Fruit fly (Drosophila melanogaster) whole organism, embryonic: ENCODE data around the gene CG32639.

Experiments used
- Atf-2 ChIP-seq: fragments of 200-800 bp; sonication (Bioruptor generic); optimal IDR thresholded peaks from 2 replicates; lab custom pipeline; 2016; ENCODE audit warnings: missing biosample characterization, missing genetic modification characterization
- CG10147 ChIP-seq: fragments of 200-800 bp; sonication (Bioruptor generic); optimal IDR thresholded peaks from 2 replicates; lab custom pipeline; 2019; ENCODE audit warnings: missing biosample characterization, mild to moderate bottlenecking, missing genetic modification characterization, moderate library complexity
- CG10321 ChIP-seq: fragments of 200-800 bp; sonication (Bioruptor generic); IDR thresholded peaks from 2 replicates; pipeline ENCODE4 v1.3.6; 2022; ENCODE audit warnings: missing biosample characterization, missing genetic modification characterization
- CG10959 ChIP-seq: fragments of 200-800 bp; sonication (Bioruptor generic); IDR thresholded peaks from 2 replicates; pipeline ENCODE4 v1.3.6; 2022; ENCODE audit warnings: missing biosample characterization, missing genetic modification characterization
- CG11093 ChIP-seq: fragments of 200-800 bp; sonication (Bioruptor generic); IDR thresholded peaks from 3 replicates; pipeline ENCODE4 v1.3.6; 2022; ENCODE audit warnings: missing biosample characterization, missing genetic modification characterization
- CG11696 ChIP-seq: fragments of 200-800 bp; sonication (Bioruptor generic); IDR thresholded peaks from 2 replicates; pipeline ENCODE4 v1.3.6; 2022; ENCODE audit warnings: missing biosample characterization, missing genetic modification characterization
- CG12219 ChIP-seq: fragments of 200-800 bp; sonication (Bioruptor generic); optimal IDR thresholded peaks from 3 replicates; lab custom pipeline; 2018; ENCODE audit warnings: missing biosample characterization, mild to moderate bottlenecking, missing genetic modification characterization
- CG12391 ChIP-seq: fragments of 200-800 bp; sonication (Bioruptor generic); optimal IDR thresholded peaks from 3 replicates; lab custom pipeline; 2018; ENCODE audit warnings: missing biosample characterization, mild to moderate bottlenecking, missing genetic modification characterization, moderate library complexity
- CG12659 ChIP-seq: fragments of 200-800 bp; sonication (Bioruptor generic); optimal IDR thresholded peaks from 3 replicates; lab custom pipeline; 2017; ENCODE audit warnings: mild to moderate bottlenecking, missing biosample characterization, missing genetic modification reagents, missing genetic modification characterization
- CG14667 ChIP-seq: fragments of 200-800 bp; sonication (Bioruptor generic); IDR thresholded peaks from 2 replicates; pipeline ENCODE4 v1.3.6; 2022; ENCODE audit warnings: missing biosample characterization, missing genetic modification characterization
- CG18011 ChIP-seq: fragments of 200-800 bp; sonication (Bioruptor generic); optimal IDR thresholded peaks from 2 replicates; lab custom pipeline; 2017; ENCODE audit warnings: missing biosample characterization, missing genetic modification characterization, mild to moderate bottlenecking, moderate library complexity, missing genotype
- CG33213 ChIP-seq: fragments of 200-800 bp; sonication (Bioruptor generic); optimal IDR thresholded peaks from 3 replicates; lab custom pipeline; 2016; ENCODE audit warnings: missing biosample characterization, missing genetic modification characterization
- CG34224 ChIP-seq: fragments of 200-800 bp; sonication (Bioruptor generic); IDR thresholded peaks from 3 replicates; pipeline ENCODE4 v1.3.6; 2022; ENCODE audit warnings: missing biosample characterization, missing genetic modification characterization; ENCODE audit not compliant: partially characterized antibody
- CG6272 ChIP-seq: fragments of 200-800 bp; sonication (Bioruptor generic); IDR thresholded peaks from 2 replicates; pipeline ENCODE4 v1.3.6; 2022; ENCODE audit warnings: missing biosample characterization, missing genetic modification characterization
- CG8388 ChIP-seq: fragments of 200-800 bp; sonication (Bioruptor generic); optimal IDR thresholded peaks from 2 replicates; lab custom pipeline; 2019; ENCODE audit warnings: missing biosample characterization, mild to moderate bottlenecking, missing genetic modification characterization, moderate library complexity
- CHES-1-like ChIP-seq: fragments of 200-800 bp; sonication (Bioruptor generic); optimal IDR thresholded peaks from 2 replicates; lab custom pipeline; 2016; ENCODE audit warnings: missing biosample characterization, missing genetic modification characterization
- Chrac-16 ChIP-seq: fragments of 200-800 bp; sonication (Bioruptor generic); optimal IDR thresholded peaks from 3 replicates; lab custom pipeline; 2016; ENCODE audit warnings: missing biosample characterization, missing genetic modification characterization
- Dref ChIP-seq: fragments of 200-800 bp; sonication (Bioruptor generic); IDR thresholded peaks from 2 replicates; pipeline ENCODE4 v1.3.6; 2022; ENCODE audit warnings: missing biosample characterization, missing genetic modification characterization
- E2f1 ChIP-seq: fragments of 200-800 bp; sonication (Bioruptor generic); IDR thresholded peaks from 2 replicates; pipeline ENCODE4 v1.3.6; 2022; ENCODE audit warnings: missing biosample characterization, missing genetic modification characterization
- E2f2 ChIP-seq: fragments of 200-800 bp; sonication (Bioruptor generic); IDR thresholded peaks from 2 replicates; pipeline ENCODE4 v1.3.6; 2022; ENCODE audit warnings: missing biosample characterization, missing genetic modification characterization
- Elba2 ChIP-seq: fragments of 200-800 bp; sonication (Bioruptor generic); optimal IDR thresholded peaks from 3 replicates; lab custom pipeline; 2016; ENCODE audit warnings: missing biosample characterization, missing genetic modification characterization
- Ets97D ChIP-seq: fragments of 200-800 bp; sonication (Bioruptor generic); optimal IDR thresholded peaks from 3 replicates; lab custom pipeline; 2016; ENCODE audit warnings: missing biosample characterization, missing genetic modification characterization
- Gsc ChIP-seq: fragments of 200-800 bp; sonication (Bioruptor generic); IDR thresholded peaks from 2 replicates; pipeline ENCODE4 v1.3.6; 2022; ENCODE audit warnings: missing biosample characterization, missing genetic modification characterization
- HLH3B ChIP-seq: fragments of 200-800 bp; sonication (Bioruptor generic); IDR thresholded peaks from 2 replicates; pipeline ENCODE4 v1.3.6; 2022; ENCODE audit warnings: missing biosample characterization, missing genetic modification characterization
- Hand ChIP-seq: fragments of 200-800 bp; sonication (Bioruptor generic); optimal IDR thresholded peaks from 2 replicates; lab custom pipeline; 2017; ENCODE audit warnings: mild to moderate bottlenecking, missing biosample characterization, missing genetic modification reagents, missing genetic modification characterization
- Lim3 ChIP-seq: fragments of 200-800 bp; sonication (Bioruptor generic); IDR thresholded peaks from 2 replicates; pipeline ENCODE4 v1.3.6; 2022; ENCODE audit warnings: missing biosample characterization, missing genetic modification characterization
- Med ChIP-seq: fragments of 200-800 bp; sonication (Bioruptor generic); peaks from one replicate; lab custom pipeline; 2016; ENCODE audit warnings: missing biosample characterization, missing genetic modification characterization, mild to moderate bottlenecking, inconsistent platforms, moderate library complexity
- Meics ChIP-seq: fragments of 200-800 bp; sonication (Bioruptor generic); optimal IDR thresholded peaks from 2 replicates; lab custom pipeline; 2017; ENCODE audit warnings: missing biosample characterization, mild to moderate bottlenecking, missing genetic modification characterization
- NK7.1 ChIP-seq: fragments of 200-800 bp; sonication (Bioruptor generic); optimal IDR thresholded peaks from 3 replicates; lab custom pipeline; 2016; ENCODE audit warnings: missing biosample characterization, missing genetic modification characterization
- Neu2 ChIP-seq: fragments of 200-800 bp; sonication (Bioruptor generic); optimal IDR thresholded peaks from 3 replicates; lab custom pipeline; 2016; ENCODE audit warnings: missing biosample characterization, missing genetic modification characterization, borderline replicate concordance
- Oaz ChIP-seq: fragments of 200-800 bp; sonication (Bioruptor generic); IDR thresholded peaks from 2 replicates; pipeline ENCODE4 v1.3.6; 2022; ENCODE audit warnings: missing biosample characterization, missing genetic modification characterization
- Rx ChIP-seq: fragments of 200-800 bp; sonication (Bioruptor generic); IDR thresholded peaks from 2 replicates; pipeline ENCODE4 v1.3.6; 2022; ENCODE audit warnings: missing biosample characterization, missing genetic modification characterization
- Six4 ChIP-seq: fragments of 200-800 bp; sonication (Bioruptor generic); optimal IDR thresholded peaks from 2 replicates; lab custom pipeline; 2016; ENCODE audit warnings: missing biosample characterization, missing genetic modification characterization
- bsh ChIP-seq, 2 experiments: fragments of 200-800 bp; sonication (Bioruptor generic); optimal IDR thresholded peaks; 2 replicates each; lab custom pipeline; 2017 to 2018; ENCODE audit warnings: mild to moderate bottlenecking in 2 of 2, missing biosample characterization in 2 of 2, missing genetic modification characterization in 2 of 2, moderate library complexity in 1 of 2
- chif ChIP-seq, 2 experiments: fragments of 200-800 bp; sonication (Bioruptor generic); optimal IDR thresholded peaks; 3 replicates each; lab custom pipeline; 2016; ENCODE audit warnings: missing biosample characterization in 2 of 2, missing genetic modification characterization in 2 of 2
- chinmo ChIP-seq: fragments of 200-800 bp; sonication (Bioruptor generic); IDR thresholded peaks from 4 replicates; pipeline ENCODE4 v1.3.6; 2022; ENCODE audit warnings: missing biosample characterization, missing genetic modification characterization; ENCODE audit not compliant: partially characterized antibody
- crp ChIP-seq, 2 experiments: fragments of 200-800 bp; sonication (Bioruptor generic); optimal IDR thresholded peaks; 2 replicates in 1 of 2; 3 replicates in 1 of 2; lab custom pipeline; 2017; ENCODE audit warnings: missing biosample characterization in 2 of 2, missing genetic modification characterization in 2 of 2, mild to moderate bottlenecking in 1 of 2, moderate library complexity in 1 of 2
- ftz-f1 ChIP-seq: fragments of 200-800 bp; sonication (Bioruptor generic); optimal IDR thresholded peaks from 2 replicates; lab custom pipeline; 2016; ENCODE audit warnings: missing biosample characterization, missing genetic modification characterization
- her ChIP-seq: fragments of 200-800 bp; sonication (Bioruptor generic); optimal IDR thresholded peaks from 2 replicates; lab custom pipeline; 2016; ENCODE audit warnings: missing biosample characterization, missing genetic modification characterization
- jigr1 ChIP-seq: fragments of 200-800 bp; sonication (Bioruptor generic); IDR thresholded peaks from 3 replicates; pipeline ENCODE4 v1.3.6; 2022; ENCODE audit warnings: missing biosample characterization, missing genetic modification characterization
- jing ChIP-seq: fragments of 200-800 bp; sonication (Bioruptor generic); optimal IDR thresholded peaks from 2 replicates; lab custom pipeline; 2018; ENCODE audit warnings: missing biosample characterization, mild to moderate bottlenecking, missing genetic modification characterization
- maf-S ChIP-seq: fragments of 200-800 bp; sonication (Bioruptor generic); optimal IDR thresholded peaks from 2 replicates; lab custom pipeline; 2016; ENCODE audit warnings: missing biosample characterization, missing genetic modification characterization
- mam ChIP-seq: fragments of 200-800 bp; sonication (Bioruptor generic); optimal IDR thresholded peaks from 3 replicates; lab custom pipeline; 2016; ENCODE audit warnings: missing biosample characterization, missing genetic modification characterization
- nom ChIP-seq: fragments of 200-800 bp; sonication (Bioruptor generic); optimal IDR thresholded peaks from 2 replicates; lab custom pipeline; 2017; ENCODE audit warnings: missing biosample characterization, missing genetic modification characterization, mild to moderate bottlenecking, moderate library complexity, missing genetic modification reagents
- otp ChIP-seq: fragments of 200-800 bp; sonication (Bioruptor generic); IDR thresholded peaks from 3 replicates; pipeline ENCODE4, ENCODE4 v1.3.6; 2022; ENCODE audit warnings: missing biosample characterization, missing genetic modification characterization
- pum ChIP-seq: fragments of 200-800 bp; sonication (Bioruptor generic); optimal IDR thresholded peaks from 2 replicates; lab custom pipeline; 2016; ENCODE audit warnings: missing biosample characterization, missing genetic modification characterization
- sc ChIP-seq, 3 experiments: fragments of >200 bp in 2 of 3; fragments of 200-800 bp in 1 of 3; sonication (Bioruptor generic) in 1 of 3; optimal IDR thresholded peaks; 2 replicates in 2 of 3; 3 replicates in 1 of 3; lab custom pipeline; 2017; ENCODE audit warnings: mild to moderate bottlenecking in 1 of 3, missing biosample characterization in 1 of 3, missing genetic modification characterization in 1 of 3, missing genetic modification reagents in 1 of 3
- sqz ChIP-seq: fragments of 200-800 bp; sonication (Bioruptor generic); optimal IDR thresholded peaks from 3 replicates; lab custom pipeline; 2018; ENCODE audit warnings: missing biosample characterization, mild to moderate bottlenecking, missing genetic modification characterization
- tx ChIP-seq: fragments of 200-800 bp; sonication (Bioruptor generic); optimal IDR thresholded peaks from 2 replicates; lab custom pipeline; 2016; ENCODE audit warnings: missing biosample characterization, missing genetic modification characterization
- wdn ChIP-seq: fragments of 200-800 bp; sonication (Bioruptor generic); IDR thresholded peaks from 2 replicates; pipeline ENCODE4 v1.3.6; 2022; ENCODE audit warnings: missing biosample characterization, missing genetic modification characterization

CG32639 gene

dm6 chrX:13274429-13275095 is 38.2 kb upstream of the CG32639 start (continued):
- TF ChIP-seq Atf-2 (GFP tag; lab: Kevin White, UChicago) = no peak
- no peak for TF ChIP-seq sc (optimal IDR thresholded peaks at IDR 0.05; lab: Kevin White, UChicago)
- TF ChIP-seq sc (GFP tag; optimal IDR thresholded peaks at IDR 0.05; lab: Kevin White, UChicago) = no peak
- TF ChIP-seq Dref (GFP tag; lab: Robert Waterston, UW) = no peak
- TF ChIP-seq tx = no peak
- TF ChIP-seq jigr1 = 0 out of 3 replicates have a peak, but pooled peaks have one; percentile 48
- TF ChIP-seq CG6272 (GFP tag; lab: Robert Waterston, UW) = no peak
- peak; percentile 49 for TF ChIP-seq CG12659 (GFP tag; lab: Kevin White, UChicago)
- peak; percentile 70 for TF ChIP-seq E2f1 (GFP tag; lab: Robert Waterston, UW)
- TF ChIP-seq Rx (GFP tag; lab: Robert Waterston, UW) = no peak
- TF ChIP-seq E2f2 (GFP tag; lab: Robert Waterston, UW) = no peak
- no peak for TF ChIP-seq Gsc (GFP tag; lab: Robert Waterston, UW)
- TF ChIP-seq Neu2 = no peak
- no peak for TF ChIP-seq CG10959
- no peak for TF ChIP-seq wdn
- no peak for TF ChIP-seq Hand
- TF ChIP-seq maf-S (GFP tag; lab: Kevin White, UChicago) = no peak
- peak; percentile 40 for TF ChIP-seq CG10147 (GFP tag; lab: Kevin White, UChicago)
- TF ChIP-seq her (GFP tag; lab: Kevin White, UChicago) = no peak
- TF ChIP-seq Lim3 (GFP tag; lab: Robert Waterston, UW) = no peak
- TF ChIP-seq chinmo (GFP tag; lab: Robert Waterston, UW) = no peak
- TF ChIP-seq Meics = peak; percentile 58
- TF ChIP-seq mam = no peak
- TF ChIP-seq CG12219 = no peak
- 0 out of 2 replicates have a peak, but pooled peaks have one; percentile 16 for TF ChIP-seq CG14667 (GFP tag; lab: Robert Waterston, UW)
- no peak for TF ChIP-seq Elba2 (GFP tag; lab: Kevin White, UChicago)
- peak in 1 of 2 experiments; percentile 76 for TF ChIP-seq bsh (GFP tag; optimal IDR thresholded peaks at IDR 0.05; lab: Kevin White, UChicago)
- TF ChIP-seq CG12391 (tag; lab: Kevin White, UChicago) = peak; percentile 76
- peak; percentile 42 for TF ChIP-seq sqz (GFP tag; lab: Kevin White, UChicago)
- TF ChIP-seq CG8388 = peak; percentile 57
- no peak for TF ChIP-seq otp (GFP tag; lab: Robert Waterston, UW)
- peak; percentile 35 for TF ChIP-seq Six4 (GFP tag; lab: Kevin White, UChicago)
- no peak for TF ChIP-seq jing (GFP tag; lab: Kevin White, UChicago)
- TF ChIP-seq CG33213 = no peak
- TF ChIP-seq pum (GFP tag; lab: Kevin White, UChicago) = no peak
- TF ChIP-seq CG11696 (GFP tag; lab: Robert Waterston, UW) = no peak
- TF ChIP-seq ftz-f1 (GFP tag; lab: Kevin White, UChicago) = no peak
- peak; percentile 14; the same call in 1 of the 3 replicates for TF ChIP-seq CG11093 (GFP tag; lab: Robert Waterston, UW)
- TF ChIP-seq NK7.1 (GFP tag; lab: Kevin White, UChicago) = no peak
- no peak for TF ChIP-seq Ets97D
- no peak for TF ChIP-seq chif (GFP tag; optimal IDR thresholded peaks at IDR 0.05; lab: Kevin White, UChicago)
- no peak for TF ChIP-seq nom (GFP tag; lab: Kevin White, UChicago)
- no peak for TF ChIP-seq CHES-1-like (GFP tag; lab: Kevin White, UChicago)
- no peak for TF ChIP-seq CG18011 (GFP tag; lab: Kevin White, UChicago)
- peak; percentile 42; the same call in 1 of the 2 replicates for TF ChIP-seq HLH3B
- no peak for TF ChIP-seq CG34224 (GFP tag; lab: Robert Waterston, UW)
- TF ChIP-seq crp (GFP tag; optimal IDR thresholded peaks at IDR 0.05; lab: Kevin White, UChicago) = no peak
- no peak for TF ChIP-seq CG10321 (GFP tag; lab: Robert Waterston, UW)
- peak; percentile 15 for TF ChIP-seq Chrac-16 (GFP tag; lab: Kevin White, UChicago)
- peak; percentile 12 for TF ChIP-seq Med (GFP tag; lab: Kevin White, UChicago)
- 0 out of 2 replicates have a peak, but pooled peaks have one; percentile 9 for TF ChIP-seq Oaz (GFP tag; lab: Robert Waterston, UW)
